Fruit fly (Drosophila melanogaster) whole organism, wandering third instar larva: ENCODE data around the gene CG3909.
A peak's percentile ranks its signal among the peaks of the same experiment; 100 is the strongest.

Experiments used
- Dif ChIP-seq: fragments of 200-275, 200-300 bp; sonication (Bioruptor generic); optimal IDR thresholded peaks from 2 replicates; lab custom pipeline; 2018; ENCODE audit warnings: missing biosample characterization, missing genetic modification characterization; ENCODE audit not compliant: partially characterized antibody
- HLH106 ChIP-seq: fragments of 200-800 bp; optimal IDR thresholded peaks from 3 replicates; lab custom pipeline; 2019; ENCODE audit warnings: missing biosample characterization, mild to moderate bottlenecking, missing genetic modification characterization, moderate library complexity
- Jra ChIP-seq: sonication (Bioruptor generic); optimal IDR thresholded peaks from 2 replicates; lab custom pipeline; 2016; ENCODE audit warnings: missing biosample characterization, missing genetic modification characterization
- Mio ChIP-seq: sonication (Bioruptor generic); optimal IDR thresholded peaks from 2 replicates; lab custom pipeline; 2016; ENCODE audit warnings: missing biosample characterization, missing genetic modification characterization
- brk ChIP-seq: fragments of 200-800 bp; sonication (Bioruptor generic); optimal IDR thresholded peaks from 2 replicates; lab custom pipeline; 2016; ENCODE audit warnings: missing biosample characterization, mild to moderate bottlenecking, missing genetic modification characterization
- pan ChIP-seq: fragments of >200 bp; optimal IDR thresholded peaks from 2 replicates; lab custom pipeline; 2017

dm6 chr3R:10076665-10077064 lies 33.6 kb downstream of the CG3909 start:
- TF ChIP-seq HLH106 (tag; lab: Kevin White, UChicago) (peak; percentile 26), Dif (no peak), Jra (no peak), pan (lab: Kevin White, UChicago) (no peak), Mio (GFP tag; lab: Kevin White, UChicago) (no peak), brk (GFP tag; lab: Kevin White, UChicago) (peak; percentile 4)
